Worm (Caenorhabditis elegans): ENCODE data around the gene Y39A1A.20.
A peak's percentile ranks its signal among the peaks of the same experiment; 100 is the strongest.

Gene Y39A1A.20

DNA sequence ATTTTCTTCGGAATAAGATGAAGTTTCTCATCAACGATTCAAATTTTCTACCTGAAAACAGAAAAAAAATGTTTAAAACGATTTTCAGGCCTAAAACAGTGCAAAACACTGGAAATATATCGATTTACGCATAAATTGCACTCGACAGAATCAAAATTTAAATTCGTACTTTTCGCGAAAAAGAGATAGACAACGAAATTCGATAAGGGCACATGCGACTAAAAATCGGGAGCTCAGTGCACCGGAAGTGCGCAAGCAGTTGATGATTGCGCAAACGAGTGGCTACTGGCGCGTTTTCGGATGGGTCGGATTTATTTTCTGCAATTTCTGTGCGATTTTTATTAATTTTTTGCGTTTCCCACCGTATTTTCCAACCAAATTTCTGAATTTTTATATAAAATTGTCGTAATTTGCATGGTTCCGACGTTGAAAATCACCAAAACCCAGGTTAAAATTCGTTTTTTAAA, 6.6 kb upstream of the Y39A1A.20 start, which contains the start of the genes Y39A1A.21 and Y39A1A.22:
Gene Y39A1A.21, minus strand, starts transcription at position 51 of the 467 bp plus-strand sequence.
Gene Y39A1A.22, minus strand, starts transcription at position 57 of the 467 bp plus-strand sequence.
- no peak for TF ChIP-seq unc-62 (GFP tag; optimal IDR thresholded peaks at IDR 0.05)
- peak; percentile 67 for TF ChIP-seq pha-4 (tag; optimal IDR thresholded peaks at IDR 0.05)
- TF ChIP-seq cnd-1 (tag; optimal IDR thresholded peaks at IDR 0.05) = peak; percentile 29
- peak; percentile 83 for TF ChIP-seq sptf-1 (tag; optimal IDR thresholded peaks at IDR 0.05)
- TF ChIP-seq ztf-11 (tag; optimal IDR thresholded peaks at IDR 0.05) = peak; percentile 8
- peak; percentile 89 for TF ChIP-seq ces-1 (GFP tag; optimal IDR thresholded peaks at IDR 0.05)
- peak; percentile 1 for TF ChIP-seq ceh-43 (GFP tag; optimal IDR thresholded peaks at IDR 0.05)
- TF ChIP-seq drap-1 (GFP tag; optimal IDR thresholded peaks at IDR 0.05) = peak; percentile 9
- no peak for TF ChIP-seq snpc-4 (tag; optimal IDR thresholded peaks at IDR 0.05)
- TF ChIP-seq unc-120 (tag; optimal IDR thresholded peaks at IDR 0.05; ENCODE audit: poor library complexity, severe bottlenecking) = peak; percentile 34
- peak; percentile 55 for TF ChIP-seq nhr-237 (tag; optimal IDR thresholded peaks at IDR 0.05)
- TF ChIP-seq unc-39 (tag; optimal IDR thresholded peaks at IDR 0.05) = peak; percentile 6
- no peak for TF ChIP-seq ceh-83 (GFP tag; optimal IDR thresholded peaks at IDR 0.05)
- TF ChIP-seq lsy-2 (tag; optimal IDR thresholded peaks at IDR 0.05) = peak; percentile 80
- peak; percentile 64 for TF ChIP-seq mls-2 (tag; optimal IDR thresholded peaks at IDR 0.05)
- no peak for TF ChIP-seq ham-2 (GFP tag; optimal IDR thresholded peaks at IDR 0.05)
- TF ChIP-seq mep-1 (tag; optimal IDR thresholded peaks at IDR 0.05) = peak; percentile 44
- peak; percentile 30 for TF ChIP-seq tbx-8 (GFP tag; optimal IDR thresholded peaks at IDR 0.05)
- TF ChIP-seq bed-3 (GFP tag; optimal IDR thresholded peaks at IDR 0.05) = peak; percentile 7
- no peak for TF ChIP-seq nhr-12 (tag; optimal IDR thresholded peaks at IDR 0.05)
- TF ChIP-seq M03D4.4 (tag; optimal IDR thresholded peaks at IDR 0.05) = peak; percentile 64
- TF ChIP-seq ceh-39 (tag; optimal IDR thresholded peaks at IDR 0.05) = peak; percentile 36
- TF ChIP-seq lin-32 (GFP tag; optimal IDR thresholded peaks at IDR 0.05) = peak; percentile 12
- no peak for TF ChIP-seq zip-8 (tag; optimal IDR thresholded peaks at IDR 0.05)
- TF ChIP-seq hlh-1 (tag; optimal IDR thresholded peaks at IDR 0.05) = peak; percentile 31
- peak; percentile 86 for TF ChIP-seq lin-13 (tag; optimal IDR thresholded peaks at IDR 0.05)

DNA sequence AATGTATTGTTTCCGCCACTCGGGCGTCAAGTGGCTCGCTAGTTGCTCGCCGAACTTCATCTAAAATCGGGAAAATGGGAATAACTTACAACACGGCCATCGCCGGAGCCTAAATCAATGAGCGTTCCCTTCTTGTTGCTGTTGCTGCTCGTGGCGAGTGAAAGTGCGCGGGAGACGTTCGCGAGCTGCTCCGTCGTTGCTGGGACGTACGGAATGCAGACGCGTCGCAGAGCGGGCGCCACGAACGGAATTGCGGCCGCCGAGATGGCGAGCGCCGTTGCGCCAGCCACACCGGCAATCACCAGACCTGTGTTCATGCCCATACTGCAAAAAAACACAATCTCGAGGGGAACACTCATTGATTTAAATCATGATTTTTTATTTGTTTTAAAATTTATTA, 6.1 kb upstream of the Y39A1A.20 start:
- TF ChIP-seq cnd-1 (tag; optimal IDR thresholded peaks at IDR 0.05) = no peak
- TF ChIP-seq elt-3 (tag; optimal IDR thresholded peaks at IDR 0.05) = no peak
- no peak for TF ChIP-seq lin-13 (tag; optimal IDR thresholded peaks at IDR 0.05)

DNA sequence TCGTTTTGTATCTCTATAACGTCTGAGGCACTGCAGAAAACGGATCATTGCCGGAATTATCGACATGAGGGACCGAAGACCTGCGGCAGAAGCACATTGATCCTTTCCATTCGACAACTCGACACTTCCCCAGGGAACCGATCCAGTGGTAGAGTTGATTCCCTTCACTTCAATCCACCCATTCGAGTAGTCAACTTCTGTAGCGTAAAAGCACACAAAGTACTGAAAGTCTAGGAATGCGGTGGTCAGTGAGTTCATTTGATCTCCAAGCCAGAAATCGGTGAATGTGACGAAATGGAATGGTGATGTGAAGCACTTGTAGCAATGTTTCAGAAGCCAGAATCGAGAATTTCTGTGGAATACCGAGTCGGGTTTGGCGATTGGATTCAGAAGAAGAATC, 4.1 kb upstream of the Y39A1A.20 start:
- TF ChIP-seq cnd-1 (tag; optimal IDR thresholded peaks at IDR 0.05) (no peak), zip-8 (tag; optimal IDR thresholded peaks at IDR 0.05) (no peak), elt-3 (tag; optimal IDR thresholded peaks at IDR 0.05) (no peak), drap-1 (GFP tag; optimal IDR thresholded peaks at IDR 0.05) (no peak), nhr-2 (tag; optimal IDR thresholded peaks at IDR 0.05) (no peak), mep-1 (tag; optimal IDR thresholded peaks at IDR 0.05) (no peak), nhr-28 (tag; optimal IDR thresholded peaks at IDR 0.05) (no peak), ceh-43 (GFP tag; optimal IDR thresholded peaks at IDR 0.05) (no peak), ham-2 (GFP tag; optimal IDR thresholded peaks at IDR 0.05) (no peak), ceh-39 (tag; optimal IDR thresholded peaks at IDR 0.05) (no peak), flh-1 (GFP tag; optimal IDR thresholded peaks at IDR 0.05) (no peak), M03D4.4 (tag; optimal IDR thresholded peaks at IDR 0.05) (no peak), lin-32 (GFP tag; optimal IDR thresholded peaks at IDR 0.05) (no peak), tbx-8 (GFP tag; optimal IDR thresholded peaks at IDR 0.05) (no peak), bed-3 (GFP tag; optimal IDR thresholded peaks at IDR 0.05) (no peak), blmp-1 (tag; optimal IDR thresholded peaks at IDR 0.05) (no peak), ceh-83 (GFP tag; optimal IDR thresholded peaks at IDR 0.05) (no peak)

DNA sequence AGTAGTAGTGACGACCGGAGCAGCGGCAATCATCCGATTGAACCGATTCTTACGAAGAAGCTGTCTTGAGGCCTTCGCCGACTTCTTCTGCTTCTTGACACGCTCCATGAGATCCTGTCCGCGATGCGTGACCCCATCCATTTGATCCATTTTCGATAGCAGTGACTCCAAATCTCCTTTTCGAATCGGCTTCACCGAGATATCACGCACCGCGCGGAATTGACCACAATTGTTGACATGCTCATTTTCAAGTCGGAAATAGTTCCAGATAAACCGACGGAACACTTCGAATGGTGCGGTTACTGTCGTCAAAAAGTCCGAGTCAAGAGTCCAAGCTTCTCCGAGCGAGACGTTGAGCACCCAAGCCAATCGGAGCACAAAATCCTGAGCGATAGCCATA, 3.5 kb upstream of the Y39A1A.20 start:
- TF ChIP-seq unc-62 (GFP tag; optimal IDR thresholded peaks at IDR 0.05) = no peak
- no peak for TF ChIP-seq nhr-2 (tag; optimal IDR thresholded peaks at IDR 0.05)

DNA sequence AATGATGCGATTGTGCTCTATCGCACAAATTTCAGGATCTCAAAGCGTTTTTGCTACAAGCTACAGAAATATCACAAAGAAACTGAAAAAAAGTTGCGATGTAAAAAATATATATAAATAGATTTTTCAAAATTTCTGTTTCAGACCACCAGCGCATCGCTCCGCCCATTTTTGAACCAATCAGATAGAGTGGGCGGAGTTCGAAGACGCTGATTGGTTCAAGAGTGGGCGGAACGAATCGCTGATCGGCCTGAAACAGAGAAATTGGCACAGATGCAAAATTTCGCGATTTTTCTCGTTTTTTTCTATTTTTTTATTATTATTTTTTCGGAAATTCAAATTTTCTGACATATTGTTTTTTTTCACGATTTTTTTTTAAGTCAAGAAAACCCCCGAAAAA, 2.4 kb upstream of the Y39A1A.20 start:
- TF ChIP-seq mab-5 (tag; optimal IDR thresholded peaks at IDR 0.05) (no peak), lin-13 (tag; optimal IDR thresholded peaks at IDR 0.05) (no peak), nhr-76 (tag; optimal IDR thresholded peaks at IDR 0.05) (no peak), blmp-1 (tag; optimal IDR thresholded peaks at IDR 0.05) (no peak), sem-2 (GFP tag; optimal IDR thresholded peaks at IDR 0.05) (no peak), elt-3 (tag; optimal IDR thresholded peaks at IDR 0.05) (no peak), tbx-8 (GFP tag; optimal IDR thresholded peaks at IDR 0.05) (no peak), ceh-83 (GFP tag; optimal IDR thresholded peaks at IDR 0.05) (no peak), mls-2 (tag; optimal IDR thresholded peaks at IDR 0.05) (no peak), elt-1 (tag; optimal IDR thresholded peaks at IDR 0.05; ENCODE audit: borderline replicate concordance, insufficient read depth) (no peak), lsy-2 (tag; optimal IDR thresholded peaks at IDR 0.05) (no peak), bed-3 (GFP tag; optimal IDR thresholded peaks at IDR 0.05) (no peak), sptf-1 (tag; optimal IDR thresholded peaks at IDR 0.05) (no peak), snpc-4 (tag; optimal IDR thresholded peaks at IDR 0.05) (no peak), unc-39 (tag; optimal IDR thresholded peaks at IDR 0.05) (no peak)
